Worm (Caenorhabditis elegans): ENCODE data around the gene F14H8.5.

The F14H8.5 gene

ce11 chrV:15020732-15021131, at the start of gene F14H8.5:
TSS of gene F14H8.5 (plus strand) at chrV:15021032.
- TF ChIP-seq flt-1 (GFP tag; IDR thresholded peaks at IDR 0.05), result no peak
- TF ChIP-seq scrt-1 (GFP tag; IDR thresholded peaks at IDR 0.05), result no peak
- TF ChIP-seq ets-7 (tag; optimal IDR thresholded peaks at IDR 0.05), result no peak
- no peak for TF ChIP-seq B0310.2 (tag; optimal IDR thresholded peaks at IDR 0.05)
- TF ChIP-seq hmbx-1 (tag; optimal IDR thresholded peaks at IDR 0.05), result no peak
- TF ChIP-seq hmg-4 (GFP tag; optimal IDR thresholded peaks at IDR 0.05), result no peak
- no peak for TF ChIP-seq ceh-13 (GFP tag; optimal IDR thresholded peaks at IDR 0.05)
- TF ChIP-seq ama-1 (optimal IDR thresholded peaks at IDR 0.05), result no peak
- TF ChIP-seq pes-1 (GFP tag; IDR thresholded peaks at IDR 0.05), result no peak
- no peak for TF ChIP-seq tbx-11 (GFP tag; IDR thresholded peaks at IDR 0.05)
- no peak for TF ChIP-seq aly-1 (tag; optimal IDR thresholded peaks at IDR 0.05)
- no peak for TF ChIP-seq F13C5.2 (tag; optimal IDR thresholded peaks at IDR 0.05)
- no peak for TF ChIP-seq tbx-37 (GFP tag; conservative IDR thresholded peaks at IDR 0.05)
- no peak for TF ChIP-seq hnd-1 (tag; optimal IDR thresholded peaks at IDR 0.05)
- no peak for TF ChIP-seq sea-1 (GFP tag; conservative IDR thresholded peaks at IDR 0.05)
- no peak for TF ChIP-seq tra-4 (tag; optimal IDR thresholded peaks at IDR 0.05)
- TF ChIP-seq ceh-36 (tag; optimal IDR thresholded peaks at IDR 0.05), result no peak

ce11 chrV:14971136-14971535, 49.7 kb upstream of the F14H8.5 start, which contains the start of gene nlp-59:
TSS of gene nlp-59 (plus strand) at chrV:14971436.
- TF ChIP-seq B0310.2 (tag; optimal IDR thresholded peaks at IDR 0.05) (no peak), aly-1 (tag; optimal IDR thresholded peaks at IDR 0.05) (no peak)

ce11 chrV:14978205-14978751, 42.6 kb upstream of the F14H8.5 start, which contains the start of the genes grd-12 and F02D8.1:
TSS of gene grd-12 (plus strand) at chrV:14978505.
TSS of gene F02D8.1 (minus strand) at chrV:14978701.
- TF ChIP-seq tbx-11 (GFP tag; IDR thresholded peaks at IDR 0.05) (no peak), ceh-36 (tag; optimal IDR thresholded peaks at IDR 0.05) (no peak), ama-1 (optimal IDR thresholded peaks at IDR 0.05) (no peak), ceh-13 (GFP tag; optimal IDR thresholded peaks at IDR 0.05) (no peak), hnd-1 (tag; optimal IDR thresholded peaks at IDR 0.05) (no peak), tra-4 (tag; optimal IDR thresholded peaks at IDR 0.05) (no peak), tbx-37 (GFP tag; conservative IDR thresholded peaks at IDR 0.05) (no peak), aly-1 (tag; optimal IDR thresholded peaks at IDR 0.05) (no peak), ets-7 (tag; optimal IDR thresholded peaks at IDR 0.05) (no peak), F13C5.2 (tag; optimal IDR thresholded peaks at IDR 0.05) (no peak), pes-1 (GFP tag; IDR thresholded peaks at IDR 0.05) (no peak), hmg-4 (GFP tag; optimal IDR thresholded peaks at IDR 0.05) (no peak), sea-1 (GFP tag; conservative IDR thresholded peaks at IDR 0.05) (no peak), hmbx-1 (tag; optimal IDR thresholded peaks at IDR 0.05) (no peak), flt-1 (GFP tag; IDR thresholded peaks at IDR 0.05) (no peak), scrt-1 (GFP tag; IDR thresholded peaks at IDR 0.05) (no peak), B0310.2 (tag; optimal IDR thresholded peaks at IDR 0.05) (no peak)

DNA sequence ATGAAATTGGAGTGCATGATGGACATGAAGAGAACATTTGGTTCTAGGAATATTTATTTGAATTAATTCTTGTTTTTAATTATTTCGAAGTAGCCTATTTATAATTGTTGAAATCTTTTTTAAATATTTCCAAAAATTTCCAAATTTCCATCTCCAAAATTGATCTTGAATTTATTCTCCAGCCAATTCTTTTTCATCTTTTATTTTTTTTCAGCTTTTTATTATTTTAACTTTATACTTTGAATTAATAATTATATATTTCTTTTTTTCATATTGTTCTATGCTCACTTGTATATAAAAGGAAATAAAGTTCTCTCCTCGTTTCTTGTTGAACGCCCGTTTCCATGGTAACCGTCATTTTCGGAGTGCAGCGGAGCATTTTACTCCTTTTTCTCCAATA, 40.9 kb upstream of the F14H8.5 start, which contains the start of gene xbx-1:
Gene xbx-1, plus strand, starts transcription at position 301 of the 400 bp plus-strand sequence.
- TF ChIP-seq ets-7 (tag; optimal IDR thresholded peaks at IDR 0.05), result no peak
- no peak for TF ChIP-seq hmg-4 (GFP tag; optimal IDR thresholded peaks at IDR 0.05)
- no peak for TF ChIP-seq scrt-1 (GFP tag; IDR thresholded peaks at IDR 0.05)
- no peak for TF ChIP-seq ceh-13 (GFP tag; optimal IDR thresholded peaks at IDR 0.05)
- no peak for TF ChIP-seq ceh-36 (tag; optimal IDR thresholded peaks at IDR 0.05)
- no peak for TF ChIP-seq B0310.2 (tag; optimal IDR thresholded peaks at IDR 0.05)
- TF ChIP-seq tbx-11 (GFP tag; IDR thresholded peaks at IDR 0.05), result no peak
- no peak for TF ChIP-seq tbx-37 (GFP tag; conservative IDR thresholded peaks at IDR 0.05)
- no peak for TF ChIP-seq tra-4 (tag; optimal IDR thresholded peaks at IDR 0.05)
- TF ChIP-seq ama-1 (optimal IDR thresholded peaks at IDR 0.05), result no peak
- TF ChIP-seq flt-1 (GFP tag; IDR thresholded peaks at IDR 0.05), result no peak
- no peak for TF ChIP-seq F13C5.2 (tag; optimal IDR thresholded peaks at IDR 0.05)
- TF ChIP-seq hmbx-1 (tag; optimal IDR thresholded peaks at IDR 0.05), result no peak
- TF ChIP-seq sea-1 (GFP tag; conservative IDR thresholded peaks at IDR 0.05), result no peak
- TF ChIP-seq pes-1 (GFP tag; IDR thresholded peaks at IDR 0.05), result no peak

ce11 chrV:14984593-14984992, 36.2 kb upstream of the F14H8.5 start, which contains the start of gene F02D8.4:
TSS of gene F02D8.4 (plus strand) at chrV:14984893.
- no peak for TF ChIP-seq tbx-37 (GFP tag; conservative IDR thresholded peaks at IDR 0.05)
- TF ChIP-seq pes-1 (GFP tag; IDR thresholded peaks at IDR 0.05), result no peak
- no peak for TF ChIP-seq ceh-13 (GFP tag; optimal IDR thresholded peaks at IDR 0.05)
- no peak for TF ChIP-seq F13C5.2 (tag; optimal IDR thresholded peaks at IDR 0.05)
- TF ChIP-seq ceh-36 (tag; optimal IDR thresholded peaks at IDR 0.05), result no peak
- TF ChIP-seq scrt-1 (GFP tag; IDR thresholded peaks at IDR 0.05), result no peak
- no peak for TF ChIP-seq aly-1 (tag; optimal IDR thresholded peaks at IDR 0.05)
- TF ChIP-seq flt-1 (GFP tag; IDR thresholded peaks at IDR 0.05), result no peak
- TF ChIP-seq ets-7 (tag; optimal IDR thresholded peaks at IDR 0.05), result no peak
- TF ChIP-seq tra-4 (tag; optimal IDR thresholded peaks at IDR 0.05), result no peak
- TF ChIP-seq tbx-11 (GFP tag; IDR thresholded peaks at IDR 0.05), result no peak
- no peak for TF ChIP-seq hmbx-1 (tag; optimal IDR thresholded peaks at IDR 0.05)

ce11 chrV:14990843-14991242, 30.0 kb upstream of the F14H8.5 start, which contains the start of the genes cdt-2 and T01C3.2:
TSS of gene cdt-2 (minus strand) at chrV:14991126.
TSS of gene T01C3.2 (plus strand) at chrV:14991168.
- TF ChIP-seq pes-1 (GFP tag; IDR thresholded peaks at IDR 0.05) (no peak), hnd-1 (tag; optimal IDR thresholded peaks at IDR 0.05) (no peak), tra-4 (tag; optimal IDR thresholded peaks at IDR 0.05) (no peak), B0310.2 (tag; optimal IDR thresholded peaks at IDR 0.05) (no peak), hmg-4 (GFP tag; optimal IDR thresholded peaks at IDR 0.05) (no peak), ets-7 (tag; optimal IDR thresholded peaks at IDR 0.05) (no peak), ama-1 (optimal IDR thresholded peaks at IDR 0.05) (no peak), tbx-11 (GFP tag; IDR thresholded peaks at IDR 0.05) (no peak), tbx-37 (GFP tag; conservative IDR thresholded peaks at IDR 0.05) (no peak), hmbx-1 (tag; optimal IDR thresholded peaks at IDR 0.05) (no peak), flt-1 (GFP tag; IDR thresholded peaks at IDR 0.05) (no peak), aly-1 (tag; optimal IDR thresholded peaks at IDR 0.05) (no peak), sea-1 (GFP tag; conservative IDR thresholded peaks at IDR 0.05) (no peak), ceh-36 (tag; optimal IDR thresholded peaks at IDR 0.05) (no peak), ceh-13 (GFP tag; optimal IDR thresholded peaks at IDR 0.05) (no peak), scrt-1 (GFP tag; IDR thresholded peaks at IDR 0.05) (no peak), F13C5.2 (tag; optimal IDR thresholded peaks at IDR 0.05) (no peak)

ce11 chrV:14991489-14991888, 29.3 kb upstream of the F14H8.5 start:
- no peak for TF ChIP-seq F13C5.2 (tag; optimal IDR thresholded peaks at IDR 0.05)
- TF ChIP-seq ets-7 (tag; optimal IDR thresholded peaks at IDR 0.05), result no peak
- TF ChIP-seq tra-4 (tag; optimal IDR thresholded peaks at IDR 0.05), result no peak
- no peak for TF ChIP-seq pes-1 (GFP tag; IDR thresholded peaks at IDR 0.05)
- no peak for TF ChIP-seq scrt-1 (GFP tag; IDR thresholded peaks at IDR 0.05)
- no peak for TF ChIP-seq tbx-37 (GFP tag; conservative IDR thresholded peaks at IDR 0.05)
- TF ChIP-seq ama-1 (optimal IDR thresholded peaks at IDR 0.05), result no peak
- no peak for TF ChIP-seq hmg-4 (GFP tag; optimal IDR thresholded peaks at IDR 0.05)
- no peak for TF ChIP-seq aly-1 (tag; optimal IDR thresholded peaks at IDR 0.05)
- TF ChIP-seq ceh-13 (GFP tag; optimal IDR thresholded peaks at IDR 0.05), result no peak
- no peak for TF ChIP-seq ceh-36 (tag; optimal IDR thresholded peaks at IDR 0.05)
- no peak for TF ChIP-seq hmbx-1 (tag; optimal IDR thresholded peaks at IDR 0.05)
- TF ChIP-seq sea-1 (GFP tag; conservative IDR thresholded peaks at IDR 0.05), result no peak
- no peak for TF ChIP-seq tbx-11 (GFP tag; IDR thresholded peaks at IDR 0.05)
- no peak for TF ChIP-seq hnd-1 (tag; optimal IDR thresholded peaks at IDR 0.05)
- TF ChIP-seq B0310.2 (tag; optimal IDR thresholded peaks at IDR 0.05), result no peak
- TF ChIP-seq flt-1 (GFP tag; IDR thresholded peaks at IDR 0.05), result no peak
